Fruit fly (Drosophila melanogaster) whole organism, prepupa: ENCODE measurements around the gene siz.
A peak's percentile ranks its signal among the peaks of the same experiment; 100 is the strongest.

Experiments used
- Blimp-1 ChIP-seq: fragments of 200-800 bp; sonication (Bioruptor generic); optimal IDR thresholded peaks from 3 replicates; lab custom pipeline; 2017; ENCODE audit warnings: missing biosample characterization, missing genetic modification characterization, mild to moderate bottlenecking, moderate library complexity, missing genetic modification reagents
- CG10631 ChIP-seq: fragments of 200-800 bp; sonication (Bioruptor generic); optimal IDR thresholded peaks from 2 replicates; lab custom pipeline; 2016; ENCODE audit warnings: missing biosample characterization, missing genetic modification characterization
- CG10669 ChIP-seq: fragments of 200-800 bp; sonication (Bioruptor generic); optimal IDR thresholded peaks from 3 replicates; lab custom pipeline; 2018; ENCODE audit warnings: missing biosample characterization, mild to moderate bottlenecking, missing genetic modification characterization, moderate library complexity
- CG11294 ChIP-seq: fragments of 200-800 bp; sonication (Bioruptor generic); IDR thresholded peaks from 2 replicates; pipeline ENCODE4 v1.3.6; 2022; ENCODE audit warnings: missing biosample characterization, missing genetic modification characterization
- CG11762 ChIP-seq: fragments of 200-800 bp; sonication (Bioruptor generic); optimal IDR thresholded peaks from 3 replicates; lab custom pipeline; 2016; ENCODE audit warnings: missing biosample characterization, missing genetic modification characterization; ENCODE audit not compliant: insufficient read depth
- CG11902 ChIP-seq: fragments of 200-800 bp; sonication (Bioruptor generic); optimal IDR thresholded peaks from 3 replicates; lab custom pipeline; 2016; ENCODE audit warnings: missing biosample characterization, missing genetic modification characterization
- CG15336 ChIP-seq: fragments of 200-800 bp; sonication (Bioruptor generic); IDR thresholded peaks from 2 replicates; pipeline ENCODE4 v1.3.6; 2022; ENCODE audit warnings: missing biosample characterization, missing genetic modification characterization
- CG1621 ChIP-seq: fragments of 200-800 bp; sonication (Bioruptor generic); optimal IDR thresholded peaks from 3 replicates; lab custom pipeline; 2018; ENCODE audit warnings: missing biosample characterization, mild to moderate bottlenecking, missing genetic modification characterization
- CG16779 ChIP-seq: fragments of 200-800 bp; sonication (Bioruptor generic); optimal IDR thresholded peaks from 3 replicates; lab custom pipeline; 2017; ENCODE audit warnings: missing biosample characterization, mild to moderate bottlenecking, missing genetic modification characterization
- CG3032 ChIP-seq: fragments of 200-800 bp; optimal IDR thresholded peaks from 2 replicates; lab custom pipeline; 2019; ENCODE audit warnings: missing biosample characterization, mild to moderate bottlenecking, missing genetic modification characterization, moderate library complexity
- CG31627 ChIP-seq: fragments of 200-800 bp; sonication (Bioruptor generic); optimal IDR thresholded peaks from 3 replicates; lab custom pipeline; 2016; ENCODE audit warnings: missing biosample characterization, missing genetic modification characterization
- CG32006 ChIP-seq: fragments of 200-800 bp; sonication (Bioruptor generic); optimal IDR thresholded peaks from 3 replicates; lab custom pipeline; 2017; ENCODE audit warnings: missing biosample characterization, mild to moderate bottlenecking, missing genetic modification characterization
- CG34406 ChIP-seq: fragments of 200-800 bp; sonication (Bioruptor generic); optimal IDR thresholded peaks from 3 replicates; lab custom pipeline; 2016; ENCODE audit warnings: missing biosample characterization, missing genetic modification characterization
- CG3919 ChIP-seq: fragments of 200-800 bp; sonication (Bioruptor generic); optimal IDR thresholded peaks from 3 replicates; lab custom pipeline; 2016; ENCODE audit warnings: missing biosample characterization, missing genetic modification characterization
- CG6163 ChIP-seq: fragments of 200-800 bp; sonication (Bioruptor generic); IDR thresholded peaks from 3 replicates; pipeline ENCODE4 v1.3.6; 2022; ENCODE audit warnings: missing biosample characterization, missing genetic modification characterization
- CG6792 ChIP-seq: fragments of 200-800 bp; sonication (Bioruptor generic); optimal IDR thresholded peaks from 3 replicates; lab custom pipeline; 2016; ENCODE audit warnings: missing biosample characterization, missing genetic modification characterization
- CG6808 ChIP-seq: fragments of 200-800 bp; sonication (Bioruptor generic); optimal IDR thresholded peaks from 3 replicates; lab custom pipeline; 2017; ENCODE audit warnings: missing biosample characterization, missing genetic modification characterization, mild to moderate bottlenecking, moderate library complexity, missing genetic modification reagents
- CG6854 ChIP-seq: fragments of 200-800 bp; sonication (Bioruptor generic); optimal IDR thresholded peaks from 2 replicates; lab custom pipeline; 2017; ENCODE audit warnings: missing biosample characterization, mild to moderate bottlenecking, missing genetic modification characterization
- CG7368 ChIP-seq: fragments of 200-800 bp; sonication (Bioruptor generic); optimal IDR thresholded peaks from 3 replicates; lab custom pipeline; 2016; ENCODE audit warnings: missing biosample characterization, missing genetic modification characterization
- CG8119 ChIP-seq: fragments of 200-800 bp; sonication (Bioruptor generic); IDR thresholded peaks from 3 replicates; pipeline ENCODE4 v1.3.6; 2022; ENCODE audit warnings: missing biosample characterization, missing genetic modification characterization
- CG8319 ChIP-seq: fragments of 200-800 bp; sonication (Bioruptor generic); optimal IDR thresholded peaks from 3 replicates; lab custom pipeline; 2016; ENCODE audit warnings: missing biosample characterization, missing genetic modification characterization
- CG8632 ChIP-seq: fragments of 200-800 bp; sonication (Bioruptor generic); optimal IDR thresholded peaks from 3 replicates; lab custom pipeline; 2016; ENCODE audit warnings: missing biosample characterization, missing genetic modification characterization
- Eip75B ChIP-seq: fragments of 200-800 bp; sonication (Bioruptor generic); optimal IDR thresholded peaks from 3 replicates; lab custom pipeline; 2016; ENCODE audit warnings: missing biosample characterization, missing genetic modification characterization
- Eip78C ChIP-seq: fragments of 200-800 bp; sonication (Bioruptor generic); peaks from one replicate; lab custom pipeline; 2016; ENCODE audit warnings: missing biosample characterization, missing genetic modification characterization
- Eip93F ChIP-seq: fragments of 200-800 bp; sonication (Bioruptor generic); optimal IDR thresholded peaks from 2 replicates; lab custom pipeline; 2016; ENCODE audit warnings: missing biosample characterization, mild to moderate bottlenecking, missing genetic modification characterization
- Ets21C ChIP-seq: fragments of 200-800 bp; sonication (Bioruptor generic); optimal IDR thresholded peaks from 3 replicates; lab custom pipeline; 2016; ENCODE audit warnings: missing biosample characterization, missing genetic modification characterization
- Ets96B ChIP-seq: fragments of 200-800 bp; optimal IDR thresholded peaks from 2 replicates; lab custom pipeline; 2019; ENCODE audit warnings: missing biosample characterization, mild to moderate bottlenecking, missing genetic modification characterization, moderate library complexity
- Gug ChIP-seq: fragments of 200-800 bp; sonication (Bioruptor generic); IDR thresholded peaks from 2 replicates; pipeline ENCODE4 v1.3.6; 2022; ENCODE audit warnings: missing biosample characterization, missing genetic modification characterization
- Hr39 ChIP-seq: fragments of 200-800 bp; sonication (Bioruptor generic); optimal IDR thresholded peaks from 2 replicates; lab custom pipeline; 2016; ENCODE audit warnings: missing biosample characterization, missing genetic modification characterization
- Hr4 ChIP-seq: fragments of 200-800 bp; sonication (Bioruptor generic); optimal IDR thresholded peaks from 3 replicates; lab custom pipeline; 2016; ENCODE audit warnings: missing biosample characterization, missing genetic modification characterization
- Lpt ChIP-seq: fragments of 200-800 bp; sonication (Bioruptor generic); optimal IDR thresholded peaks from 3 replicates; lab custom pipeline; 2016; ENCODE audit warnings: missing biosample characterization, missing genetic modification characterization
- Met ChIP-seq: fragments of 200-800 bp; sonication (Bioruptor generic); optimal IDR thresholded peaks from 3 replicates; lab custom pipeline; 2016; ENCODE audit warnings: missing biosample characterization, missing genetic modification characterization
- OdsH ChIP-seq: fragments of 200-800 bp; sonication (Bioruptor generic); optimal IDR thresholded peaks from 3 replicates; lab custom pipeline; 2016; ENCODE audit warnings: missing biosample characterization, missing genetic modification characterization
- Sox102F ChIP-seq: fragments of 200-800 bp; sonication (Bioruptor generic); optimal IDR thresholded peaks from 2 replicates; lab custom pipeline; 2016; ENCODE audit warnings: missing biosample characterization, mild to moderate bottlenecking, missing genetic modification characterization
- Sox14 ChIP-seq: fragments of 200-800 bp; sonication (Bioruptor generic); optimal IDR thresholded peaks from 3 replicates; lab custom pipeline; 2016; ENCODE audit warnings: missing biosample characterization, missing genetic modification characterization
- Sox15 ChIP-seq: fragments of 200-800 bp; sonication (Bioruptor generic); optimal IDR thresholded peaks from 3 replicates; lab custom pipeline; 2016; ENCODE audit warnings: missing biosample characterization, missing genetic modification characterization
- achi ChIP-seq: fragments of 200-800 bp; sonication (Bioruptor generic); optimal IDR thresholded peaks from 3 replicates; lab custom pipeline; 2016; ENCODE audit warnings: missing biosample characterization, missing genetic modification characterization
- acj6 ChIP-seq: fragments of 200-800 bp; sonication (Bioruptor generic); optimal IDR thresholded peaks from 3 replicates; lab custom pipeline; 2016; ENCODE audit warnings: missing biosample characterization, missing genetic modification characterization
- cyc ChIP-seq: fragments of 200-800 bp; sonication (Bioruptor generic); optimal IDR thresholded peaks from 3 replicates; lab custom pipeline; 2016; ENCODE audit warnings: missing biosample characterization, missing genetic modification characterization
- dac ChIP-seq: fragments of 200-800 bp; sonication (Bioruptor generic); optimal IDR thresholded peaks from 2 replicates; lab custom pipeline; 2017; ENCODE audit warnings: missing biosample characterization, mild to moderate bottlenecking, missing genetic modification characterization
- dsx ChIP-seq: fragments of 200-800 bp; optimal IDR thresholded peaks from 3 replicates; lab custom pipeline; 2019; ENCODE audit warnings: missing biosample characterization, mild to moderate bottlenecking, missing genetic modification characterization, moderate library complexity; ENCODE audit not compliant: poor library complexity, severe bottlenecking
- eg ChIP-seq: fragments of 200-800 bp; sonication (Bioruptor generic); IDR thresholded peaks from 3 replicates; pipeline ENCODE4 v1.3.6; 2022; ENCODE audit warnings: missing biosample characterization, missing genetic modification characterization
- esn ChIP-seq: fragments of 200-800 bp; sonication (Bioruptor generic); optimal IDR thresholded peaks from 2 replicates; lab custom pipeline; 2016; ENCODE audit warnings: missing biosample characterization, mild to moderate bottlenecking, missing genetic modification characterization, moderate library complexity
- fd85E ChIP-seq: fragments of 200-800 bp; sonication (Bioruptor generic); optimal IDR thresholded peaks from 3 replicates; lab custom pipeline; 2016; ENCODE audit warnings: missing biosample characterization, missing genetic modification characterization
- fkh ChIP-seq: fragments of 200-800 bp; sonication (Bioruptor generic); optimal IDR thresholded peaks from 3 replicates; lab custom pipeline; 2017; ENCODE audit warnings: missing biosample characterization, mild to moderate bottlenecking, missing genetic modification characterization, moderate library complexity
- lz ChIP-seq: fragments of 200-800 bp; sonication (Bioruptor generic); optimal IDR thresholded peaks from 3 replicates; lab custom pipeline; 2016; ENCODE audit warnings: missing biosample characterization, missing genetic modification characterization
- net ChIP-seq: fragments of 200-800 bp; sonication (Bioruptor generic); optimal IDR thresholded peaks from 3 replicates; lab custom pipeline; 2016; ENCODE audit warnings: missing biosample characterization, missing genetic modification characterization
- pdm3 ChIP-seq: fragments of 200-800 bp; sonication (Bioruptor generic); optimal IDR thresholded peaks from 3 replicates; lab custom pipeline; 2016; ENCODE audit warnings: missing biosample characterization, missing genetic modification characterization
- salr ChIP-seq, 2 experiments: fragments of 200-800 bp; sonication (Bioruptor generic); optimal IDR thresholded peaks; 3 replicates each; lab custom pipeline; 2016 to 2018; ENCODE audit warnings: missing biosample characterization in 2 of 2, missing genetic modification characterization in 2 of 2, mild to moderate bottlenecking in 1 of 2
- spab ChIP-seq: fragments of 200-800 bp; sonication (Bioruptor generic); optimal IDR thresholded peaks from 2 replicates; lab custom pipeline; 2017; ENCODE audit warnings: missing biosample characterization, mild to moderate bottlenecking, missing genetic modification characterization, missing genetic modification reagents
- ss ChIP-seq, 2 experiments: fragments of 200-800 bp; sonication (Bioruptor generic); optimal IDR thresholded peaks; 2 replicates in 1 of 2; 3 replicates in 1 of 2; lab custom pipeline; 2017 to 2018; ENCODE audit warnings: mild to moderate bottlenecking in 2 of 2, missing biosample characterization in 2 of 2, missing genetic modification characterization in 2 of 2, moderate library complexity in 1 of 2
- svp ChIP-seq: fragments of 200-800 bp; sonication (Bioruptor generic); peaks from one replicate; lab custom pipeline; 2016; ENCODE audit warnings: missing biosample characterization, missing genetic modification characterization
- vri ChIP-seq: fragments of 200-800 bp; sonication (Bioruptor generic); optimal IDR thresholded peaks from 3 replicates; lab custom pipeline; 2016; ENCODE audit warnings: missing biosample characterization, mild to moderate bottlenecking, missing genetic modification characterization

Gene siz

dm6 chr3L:21014516-21014945 lies 19.8 kb upstream of the siz start:
- no peak for TF ChIP-seq CG34406 (GFP tag; lab: Kevin White, UChicago)
- TF ChIP-seq eg (GFP tag; lab: Robert Waterston, UW), result peak; percentile 70; the same call in 2 of the 3 replicates
- TF ChIP-seq dac (GFP tag; lab: Kevin White, UChicago), result peak; percentile 5
- TF ChIP-seq fd85E (GFP tag; lab: Kevin White, UChicago), result no peak
- no peak for TF ChIP-seq Sox102F
- no peak for TF ChIP-seq CG11294 (GFP tag; lab: Robert Waterston, UW)
- peak; percentile 76 for TF ChIP-seq CG6163 (GFP tag; lab: Robert Waterston, UW)
- no peak for TF ChIP-seq acj6 (GFP tag; lab: Kevin White, UChicago)
- no peak for TF ChIP-seq Gug (GFP tag; lab: Robert Waterston, UW)
- TF ChIP-seq fkh (GFP tag; lab: Kevin White, UChicago), result no peak
- TF ChIP-seq esn (GFP tag; lab: Kevin White, UChicago), result no peak
- TF ChIP-seq Sox14 (GFP tag; lab: Kevin White, UChicago), result no peak
- no peak for TF ChIP-seq pdm3 (GFP tag; lab: Kevin White, UChicago)
- no peak for TF ChIP-seq Ets21C
- TF ChIP-seq CG15336 (GFP tag; lab: Robert Waterston, UW), result no peak
- no peak for TF ChIP-seq dsx (GFP tag; lab: Kevin White, UChicago)
- no peak for TF ChIP-seq net
- TF ChIP-seq CG32006 (GFP tag; lab: Kevin White, UChicago), result no peak
- no peak for TF ChIP-seq CG1621 (tag; lab: Kevin White, UChicago)
- no peak for TF ChIP-seq CG11762 (GFP tag; lab: Kevin White, UChicago)
- no peak for TF ChIP-seq Sox15 (GFP tag; lab: Kevin White, UChicago)
- TF ChIP-seq cyc, result no peak
- peak; percentile 57 for TF ChIP-seq Ets96B (tag; lab: Kevin White, UChicago)
- TF ChIP-seq Eip78C (GFP tag; lab: Kevin White, UChicago), result peak; percentile 48
- TF ChIP-seq vri, result no peak
- no peak for TF ChIP-seq CG10669 (GFP tag; lab: Kevin White, UChicago)
- no peak for TF ChIP-seq CG7368 (GFP tag; lab: Kevin White, UChicago)
- TF ChIP-seq CG3032 (tag; lab: Kevin White, UChicago), result peak; percentile 38
- TF ChIP-seq CG8632 (GFP tag; lab: Kevin White, UChicago), result no peak
- no peak for TF ChIP-seq achi (GFP tag; lab: Kevin White, UChicago)
- TF ChIP-seq CG6792, result no peak
- TF ChIP-seq Blimp-1, result no peak
- TF ChIP-seq CG6854 (GFP tag; lab: Kevin White, UChicago), result no peak
- TF ChIP-seq CG10631 (GFP tag; lab: Kevin White, UChicago), result no peak
- TF ChIP-seq Lpt, result peak; percentile 48
- no peak for TF ChIP-seq CG31627 (GFP tag; lab: Kevin White, UChicago)
- peak; percentile 25 for TF ChIP-seq Eip75B (GFP tag; lab: Kevin White, UChicago)
- no peak for TF ChIP-seq lz (GFP tag; lab: Kevin White, UChicago)
- TF ChIP-seq CG8319, result no peak
- peak; percentile 9 for TF ChIP-seq CG16779 (tag; lab: Kevin White, UChicago)
- no peak for TF ChIP-seq OdsH
- no peak for TF ChIP-seq Hr4 (GFP tag; lab: Kevin White, UChicago)
- TF ChIP-seq salr (GFP tag; optimal IDR thresholded peaks at IDR 0.05; lab: Kevin White, UChicago), result no peak
- no peak for TF ChIP-seq CG8119
- peak; percentile 63 for TF ChIP-seq svp (GFP tag; lab: Kevin White, UChicago)
- no peak for TF ChIP-seq Met (GFP tag; lab: Kevin White, UChicago)
- no peak for TF ChIP-seq CG3919
- TF ChIP-seq spab (GFP tag; lab: Kevin White, UChicago), result peak; percentile 31
- TF ChIP-seq CG6808, result no peak
- peak in 1 of 2 experiments; percentile 54 for TF ChIP-seq ss (GFP tag; optimal IDR thresholded peaks at IDR 0.05; lab: Kevin White, UChicago)
- TF ChIP-seq Eip93F (GFP tag; lab: Kevin White, UChicago), result peak; percentile 10
- TF ChIP-seq CG11902, result no peak
- no peak for TF ChIP-seq Hr39
